Worm (Caenorhabditis elegans): ENCODE data around the gene vps-37.

ce11 chrV:5620040-5620439 is 27.5 kb downstream of the vps-37 start, which contains the start of gene memb-2:
- TF ChIP-seq pes-1 (GFP tag; IDR thresholded peaks at IDR 0.05) (no peak), tbx-11 (GFP tag; IDR thresholded peaks at IDR 0.05) (no peak), tbx-37 (GFP tag; conservative IDR thresholded peaks at IDR 0.05) (no peak), ama-1 (optimal IDR thresholded peaks at IDR 0.05) (no peak), tra-4 (tag; optimal IDR thresholded peaks at IDR 0.05) (no peak), ceh-13 (GFP tag; optimal IDR thresholded peaks at IDR 0.05) (no peak), hmbx-1 (tag; optimal IDR thresholded peaks at IDR 0.05) (no peak), flt-1 (GFP tag; IDR thresholded peaks at IDR 0.05) (no peak)
